Fruit fly (Drosophila melanogaster): ENCODE measurements around the gene CG15515.

- no peak for TF ChIP-seq usp (GFP tag; optimal IDR thresholded peaks at IDR 0.05)
- no peak for TF ChIP-seq br (GFP tag; optimal IDR thresholded peaks at IDR 0.05)
- no peak for TF ChIP-seq lola (GFP tag; optimal IDR thresholded peaks at IDR 0.05)
- no peak for TF ChIP-seq Sp1 (GFP tag; optimal IDR thresholded peaks at IDR 0.05)
- TF ChIP-seq N (GFP tag; optimal IDR thresholded peaks at IDR 0.05): no peak
- no peak for TF ChIP-seq psq (GFP tag; optimal IDR thresholded peaks at IDR 0.05)
- no peak for TF ChIP-seq jim (GFP tag; optimal IDR thresholded peaks at IDR 0.05)
Measured at dm6 chr3R:29894393-29894792, 10.9 kb upstream of the CG15515 start.
